Worm (Caenorhabditis elegans) whole organism, young adult: ENCODE measurements around the gene clec-124.
A peak's percentile ranks its signal among the peaks of the same experiment; 100 is the strongest.

ENCODE experiments used
- B0261.1 ChIP-seq: sonication (generic microtip); optimal IDR thresholded peaks from 2 replicates; lab custom pipeline; 2016; ENCODE audit warnings: mild to moderate bottlenecking, missing genetic modification characterization, moderate library complexity, missing compliant biosample characterization
- C17E4.6 ChIP-seq: fragments of 200-800 bp; sonication (Bioruptor generic); IDR thresholded peaks from 2 replicates; pipeline ENCODE4 v1.3.6; 2022; ENCODE audit warnings: missing genetic modification reagents, missing genetic modification characterization, missing compliant biosample characterization
- D2030.7 ChIP-seq: fragments of 200-800 bp; sonication (Bioruptor generic); IDR thresholded peaks from 2 replicates; pipeline ENCODE4 v1.3.6; 2022; ENCODE audit warnings: missing genetic modification reagents, missing genetic modification characterization, missing compliant biosample characterization
- F10E7.11 ChIP-seq: sonication (generic microtip); optimal IDR thresholded peaks from 2 replicates; lab custom pipeline; 2017; ENCODE audit warnings: mild to moderate bottlenecking, missing genetic modification characterization, moderate library complexity, missing compliant biosample characterization
- F23B12.7 ChIP-seq: sonication (generic microtip); optimal IDR thresholded peaks from 2 replicates; lab custom pipeline; 2017; ENCODE audit warnings: missing genetic modification characterization, mild to moderate bottlenecking, missing compliant biosample characterization, antibody characterized with exemption, moderate library complexity; ENCODE audit not compliant: insufficient read depth
- F37B4.10 ChIP-seq: fragments of 200-800 bp; sonication (Bioruptor generic); IDR thresholded peaks from 2 replicates; pipeline ENCODE4 v1.3.6; 2022; ENCODE audit warnings: missing genetic modification characterization, missing compliant biosample characterization
- F39B2.1 ChIP-seq: fragments of 200-800 bp; sonication (Bioruptor generic); IDR thresholded peaks from 2 replicates; pipeline ENCODE4 v1.3.6; 2022; ENCODE audit warnings: missing genetic modification reagents, missing genetic modification characterization, missing compliant biosample characterization
- F49E8.2 ChIP-seq: sonication (generic microtip); optimal IDR thresholded peaks from 3 replicates; lab custom pipeline; 2017; ENCODE audit warnings: missing genetic modification characterization, mild to moderate bottlenecking, missing compliant biosample characterization, antibody characterized with exemption, moderate library complexity; ENCODE audit not compliant: insufficient read depth
- T26A5.8 ChIP-seq: sonication (generic microtip); optimal IDR thresholded peaks from 2 replicates; lab custom pipeline; 2016; ENCODE audit warnings: missing genetic modification characterization, missing compliant biosample characterization
- akir-1 ChIP-seq: fragments of 200-800 bp; sonication (Bioruptor generic); optimal IDR thresholded peaks from 2 replicates; lab custom pipeline; 2018; ENCODE audit warnings: mild to moderate bottlenecking, missing genetic modification characterization, moderate library complexity, missing compliant biosample characterization
- aptf-3 ChIP-seq: fragments of 200-800 bp; sonication (Bioruptor generic); IDR thresholded peaks from 2 replicates; pipeline ENCODE4 v1.3.6; 2022; ENCODE audit warnings: missing genetic modification characterization, missing compliant biosample characterization
- attf-3 ChIP-seq: fragments of 200-800 bp; sonication (Bioruptor generic); conservative IDR thresholded peaks from 2 replicates; pipeline ENCODE4 v1.3.6; 2022; ENCODE audit warnings: missing genetic modification reagents, missing genetic modification characterization, missing compliant biosample characterization
- attf-5 ChIP-seq: fragments of 200-800 bp; sonication (Bioruptor generic); optimal IDR thresholded peaks from 2 replicates; lab custom pipeline; 2018; ENCODE audit warnings: mild to moderate bottlenecking, missing genetic modification characterization, missing compliant biosample characterization
- cebp-1 ChIP-seq, 2 experiments: fragments of 200-800 bp in 1 of 2; sonication (Bioruptor generic) in 1 of 2; sonication (generic microtip) in 1 of 2; IDR thresholded peaks in 1 of 2; optimal IDR thresholded peaks in 1 of 2; 2 replicates each; pipeline versions ENCODE4 v1.3.6 to Lab custom; 2017 to 2022; ENCODE audit warnings: missing compliant biosample characterization in 2 of 2, missing genetic modification characterization in 2 of 2, mild to moderate bottlenecking in 1 of 2, missing genetic modification reagents in 1 of 2, moderate library complexity in 1 of 2
- ceh-40 ChIP-seq: fragments of 200-800 bp; sonication (Bioruptor generic); IDR thresholded peaks from 2 replicates; pipeline ENCODE4 v1.3.6; 2022; ENCODE audit warnings: missing genetic modification characterization, missing compliant biosample characterization
- ceh-58 ChIP-seq: fragments of 200-800 bp; sonication (Bioruptor generic); IDR thresholded peaks from 2 replicates; pipeline ENCODE4 v1.3.6; 2022; ENCODE audit warnings: missing genetic modification characterization, missing compliant biosample characterization
- ceh-91 ChIP-seq: fragments of 200-800 bp; sonication (Bioruptor generic); IDR thresholded peaks from 2 replicates; pipeline ENCODE4 v1.3.6; 2022; ENCODE audit warnings: missing genetic modification reagents, missing genetic modification characterization, missing compliant biosample characterization
- dox-1 ChIP-seq: fragments of 200-800 bp; sonication (Bioruptor generic); IDR thresholded peaks from 2 replicates; pipeline ENCODE4 v1.3.6; 2022; ENCODE audit warnings: missing genetic modification reagents, missing genetic modification characterization, missing compliant biosample characterization
- dpl-1 ChIP-seq: fragments of 150-350 bp; optimal IDR thresholded peaks from 2 replicates; lab custom pipeline; 2014; ENCODE audit warnings: missing biosample characterization, missing genetic modification reagents, missing genetic modification characterization
- efl-1 ChIP-seq: fragments of 150-350 bp; optimal IDR thresholded peaks from 2 replicates; lab custom pipeline; 2014; ENCODE audit warnings: missing biosample characterization, missing genetic modification reagents, missing genetic modification characterization
- egrh-3 ChIP-seq: fragments of 200-800 bp; sonication (Bioruptor generic); IDR thresholded peaks from 2 replicates; pipeline ENCODE4 v1.3.6; 2022; ENCODE audit warnings: missing genetic modification reagents, missing genetic modification characterization, missing compliant biosample characterization
- ekl-4 ChIP-seq: fragments of 200-800 bp; sonication (Bioruptor generic); IDR thresholded peaks from 2 replicates; pipeline ENCODE4 v1.3.6; 2022; ENCODE audit warnings: missing genetic modification reagents, missing genetic modification characterization, missing compliant biosample characterization
- him-1 ChIP-seq: sonication (generic microtip); optimal IDR thresholded peaks from 2 replicates; lab custom pipeline; 2016; ENCODE audit warnings: missing genotype, missing genetic modification reagents, missing genetic modification characterization, missing compliant biosample characterization
- hrde-1 ChIP-seq: sonication (generic microtip); optimal IDR thresholded peaks from 2 replicates; lab custom pipeline; 2016; ENCODE audit warnings: missing genetic modification characterization, mild to moderate bottlenecking, missing compliant biosample characterization, moderate library complexity, missing genotype, missing genetic modification reagents, borderline replicate concordance
- lir-1 ChIP-seq: fragments of 200-800 bp; sonication (Bioruptor generic); conservative IDR thresholded peaks from 2 replicates; pipeline ENCODE4 v1.3.6; 2022; ENCODE audit warnings: missing genetic modification reagents, missing genetic modification characterization, missing compliant biosample characterization
- lsl-1 ChIP-seq: fragments of 200-800 bp; sonication (Bioruptor generic); optimal IDR thresholded peaks from 2 replicates; lab custom pipeline; 2018; ENCODE audit warnings: mild to moderate bottlenecking, missing genetic modification characterization, moderate library complexity, missing compliant biosample characterization
- nhr-80 ChIP-seq: sonication (generic microtip); optimal IDR thresholded peaks from 2 replicates; lab custom pipeline; 2016; ENCODE audit warnings: missing genetic modification characterization, missing compliant biosample characterization
- nhr-90 ChIP-seq: sonication (generic microtip); optimal IDR thresholded peaks from 2 replicates; lab custom pipeline; 2016; ENCODE audit warnings: missing genotype, mild to moderate bottlenecking, missing genetic modification characterization, missing compliant biosample characterization
- pbrm-1 ChIP-seq: fragments of 200-800 bp; sonication (Bioruptor generic); IDR thresholded peaks from 2 replicates; pipeline ENCODE4 v1.3.6; 2022; ENCODE audit warnings: missing genetic modification reagents, missing genetic modification characterization, missing compliant biosample characterization
- rpc-1 ChIP-seq, 2 experiments: fragments of 150-350 bp in 1 of 2; sonication (generic microtip) in 1 of 2; optimal IDR thresholded peaks; 2 replicates each; lab custom pipeline; 2014 to 2018; ENCODE audit warnings: missing biosample characterization in 1 of 2, missing genetic modification characterization in 1 of 2, missing genetic modification reagents in 1 of 2, missing genotype in 1 of 2
- sea-2 ChIP-seq: fragments of 200-800 bp; sonication (Bioruptor generic); IDR thresholded peaks from 2 replicates; pipeline ENCODE4 v1.3.6; 2022; ENCODE audit warnings: missing genetic modification characterization, missing compliant biosample characterization
- somi-1 ChIP-seq: fragments of 200-800 bp; sonication (Bioruptor generic); optimal IDR thresholded peaks from 2 replicates; lab custom pipeline; 2018; ENCODE audit warnings: mild to moderate bottlenecking, missing genetic modification characterization, missing compliant biosample characterization
- tbp1 ChIP-seq: fragments of 200-800 bp; sonication (Bioruptor generic); optimal IDR thresholded peaks from 2 replicates; lab custom pipeline; 2018; ENCODE audit warnings: mild to moderate bottlenecking, missing genetic modification characterization, missing compliant biosample characterization
- tlf-1 ChIP-seq: fragments of 200-800 bp; sonication (Bioruptor generic); optimal IDR thresholded peaks from 2 replicates; lab custom pipeline; 2018; ENCODE audit warnings: mild to moderate bottlenecking, missing genetic modification characterization, missing compliant biosample characterization
- zfh-2 ChIP-seq: fragments of 200-800 bp; sonication (Bioruptor generic); conservative IDR thresholded peaks from 2 replicates; pipeline ENCODE4 v1.3.6; 2022; ENCODE audit warnings: missing genetic modification reagents, missing genetic modification characterization, missing compliant biosample characterization
- ztf-25 ChIP-seq: fragments of 200-800 bp; sonication (Bioruptor generic); IDR thresholded peaks from 2 replicates; pipeline ENCODE4 v1.3.6; 2022; ENCODE audit warnings: missing genetic modification reagents, missing genetic modification characterization, missing compliant biosample characterization

The clec-124 gene

ce11 chrII:3250195-3250594, 689 bp downstream of the clec-124 start:
- TF ChIP-seq zfh-2 (GFP tag; lab: Robert Waterston, UW) (peak; percentile 74), somi-1 (GFP tag; lab: Kevin White, UChicago) (no peak)
- TF ChIP-seq, all 124 proteins: peak for 1

DNA sequence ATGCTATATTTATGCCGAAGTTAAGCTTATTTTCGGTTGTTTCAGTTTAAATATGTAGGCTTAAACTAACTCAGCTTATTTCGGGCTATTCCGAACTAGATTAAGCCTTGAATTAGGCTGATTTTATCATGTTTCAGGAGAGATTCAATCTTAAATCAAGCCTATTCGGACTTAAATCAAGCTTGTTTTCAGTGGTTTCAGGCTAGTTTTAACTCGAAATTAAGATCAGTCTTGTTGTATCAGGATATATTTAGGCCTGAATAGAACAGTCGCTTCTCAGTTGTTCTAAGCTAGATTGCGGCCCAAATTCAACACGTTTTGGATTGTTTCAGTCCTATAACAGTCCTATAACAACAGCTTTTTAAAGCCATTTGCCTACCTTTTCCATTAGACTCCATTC, 2.3 kb downstream of the clec-124 start:
- TF ChIP-seq lir-1 (GFP tag; lab: Robert Waterston, UW) (no peak), him-1 (no peak)

DNA sequence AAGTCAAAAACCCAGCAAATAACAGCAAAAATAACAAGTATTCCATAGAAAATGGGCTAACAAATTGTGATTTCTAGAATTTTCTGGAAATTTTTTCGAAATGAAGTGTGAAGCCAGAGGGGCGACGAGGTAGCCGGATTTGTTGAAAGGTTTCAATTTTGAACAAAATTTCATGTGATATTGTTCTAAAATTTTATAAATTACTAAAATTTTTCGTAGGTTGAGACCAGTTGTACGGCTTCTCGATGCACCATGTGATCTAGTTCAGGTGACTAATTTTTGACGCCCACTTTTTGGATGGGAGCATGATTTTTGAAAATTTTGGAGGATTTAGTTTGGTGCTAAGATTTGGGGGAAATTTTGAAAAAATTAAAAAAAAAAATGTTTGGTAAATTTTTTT, 9.7 kb downstream of the clec-124 start, which contains the start of gene gcy-19:
Gene gcy-19, minus strand, starts transcription at position 101 of the 400 bp plus-strand sequence.
- TF ChIP-seq cebp-1 (GFP tag; IDR thresholded peaks at IDR 0.05; lab: Robert Waterston, UW) (no peak), cebp-1 (tag; optimal IDR thresholded peaks at IDR 0.05; lab: Kevin White, UChicago) (no peak), F10E7.11 (tag; lab: Kevin White, UChicago) (no peak), lsl-1 (GFP tag; lab: Kevin White, UChicago) (no peak), dpl-1 (GFP tag; lab: Kevin White, UChicago) (no peak), D2030.7 (GFP tag; lab: Robert Waterston, UW) (no peak), F23B12.7 (tag; lab: Kevin White, UChicago) (no peak), C17E4.6 (GFP tag; lab: Robert Waterston, UW) (no peak), ceh-40 (no peak), dox-1 (GFP tag; lab: Robert Waterston, UW) (no peak), F39B2.1 (GFP tag; lab: Robert Waterston, UW) (no peak), nhr-90 (tag; lab: Kevin White, UChicago) (no peak), hrde-1 (tag; lab: Kevin White, UChicago) (no peak)

DNA sequence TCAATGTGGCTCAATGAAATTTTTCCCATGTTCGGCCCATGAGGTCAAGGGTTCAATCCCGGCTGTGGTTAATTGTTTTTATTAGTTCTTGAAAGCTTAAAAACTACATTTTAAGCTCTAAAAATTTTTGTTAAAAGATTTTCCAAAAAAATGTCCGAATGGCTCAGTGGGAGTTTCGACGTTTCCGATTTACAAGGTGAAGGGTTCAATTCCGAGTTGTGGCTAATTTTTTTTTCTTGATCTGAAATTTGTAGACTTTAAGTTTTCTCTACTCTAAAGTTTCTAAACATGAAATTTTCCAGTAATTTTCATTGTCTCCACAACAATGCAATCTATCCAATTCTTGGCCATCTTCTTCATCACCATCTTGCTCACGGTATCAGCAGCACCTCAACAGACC, 13.0 kb downstream of the clec-124 start, which contains the start of gene F02E11.2:
Gene F02E11.2, plus strand, starts transcription at position 301 of the 400 bp plus-strand sequence.
- TF ChIP-seq rpc-1 (optimal IDR thresholded peaks at IDR 0.05; lab: Kevin White, UChicago) = no peak
- peak; percentile 33 for TF ChIP-seq rpc-1 (tag; optimal IDR thresholded peaks at IDR 0.05; lab: Kevin White, UChicago)
- no peak for TF ChIP-seq somi-1 (GFP tag; lab: Kevin White, UChicago)

DNA sequence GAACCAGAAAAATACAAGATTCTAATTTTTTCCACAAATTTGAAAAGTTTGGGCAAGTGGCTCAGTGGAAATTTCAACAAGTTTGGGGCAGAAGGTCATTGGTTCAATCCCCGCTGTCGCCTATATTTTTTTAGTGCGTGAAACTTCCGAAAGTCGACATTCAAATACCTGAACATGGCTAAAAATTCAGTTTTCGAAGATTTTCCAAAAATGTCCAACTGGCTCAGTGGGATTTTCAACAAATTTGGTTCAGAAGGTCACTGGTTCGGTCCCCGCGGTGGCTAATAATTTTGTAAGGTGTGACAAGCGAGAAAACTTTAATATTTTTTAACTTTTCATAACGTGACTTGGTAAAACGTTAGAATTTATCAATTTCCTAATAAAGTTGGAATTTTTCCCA, 15.2 kb downstream of the clec-124 start:
- no peak for TF ChIP-seq rpc-1 (optimal IDR thresholded peaks at IDR 0.05; lab: Kevin White, UChicago)
- peak; percentile 58 for TF ChIP-seq rpc-1 (tag; optimal IDR thresholded peaks at IDR 0.05; lab: Kevin White, UChicago)
- no peak for TF ChIP-seq efl-1 (GFP tag; lab: Kevin White, UChicago)
- TF ChIP-seq B0261.1 (tag; lab: Kevin White, UChicago) = peak; percentile 44
- TF ChIP-seq tbp1 (GFP tag; lab: Kevin White, UChicago) = peak; percentile 67
- TF ChIP-seq, all 124 proteins: peak for 3

DNA sequence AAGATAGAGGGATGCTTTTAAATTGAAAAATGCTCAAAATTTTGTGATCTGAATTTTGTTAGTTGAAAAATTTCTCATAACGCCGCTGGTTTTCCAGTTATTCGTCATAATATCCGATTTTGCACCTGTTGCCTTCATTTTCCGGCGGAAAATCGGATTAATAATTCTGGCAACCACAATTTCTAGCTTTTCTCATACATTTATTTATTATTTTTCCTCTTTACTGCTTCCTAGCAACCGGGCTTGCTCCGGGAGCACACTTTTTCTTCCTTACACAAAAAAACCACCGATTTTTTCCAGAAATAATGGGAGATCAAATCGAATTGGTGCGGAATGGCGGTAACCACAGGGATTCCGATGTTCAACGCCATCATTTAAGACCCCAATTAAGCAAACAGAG, 17.9 kb downstream of the clec-124 start, which contains the start of gene F02E11.7:
Gene F02E11.7, plus strand, starts transcription at position 301 of the 400 bp plus-strand sequence.
- no peak for TF ChIP-seq tlf-1
- TF ChIP-seq F49E8.2 = no peak
- no peak for TF ChIP-seq attf-3 (GFP tag; lab: Robert Waterston, UW)
- TF ChIP-seq aptf-3 (GFP tag; lab: Robert Waterston, UW) = no peak
- no peak for TF ChIP-seq attf-5 (GFP tag; lab: Kevin White, UChicago)
- TF ChIP-seq ceh-58 = no peak
- no peak for TF ChIP-seq ztf-25 (GFP tag; lab: Robert Waterston, UW)
- TF ChIP-seq F37B4.10 (GFP tag; lab: Robert Waterston, UW) = no peak
- TF ChIP-seq akir-1 (GFP tag; lab: Kevin White, UChicago) = no peak
- no peak for TF ChIP-seq nhr-80
- TF ChIP-seq T26A5.8 = no peak
- TF ChIP-seq ceh-91 = no peak
- TF ChIP-seq sea-2 (GFP tag; lab: Robert Waterston, UW) = no peak
- TF ChIP-seq egrh-3 (GFP tag; lab: Robert Waterston, UW) = no peak
- no peak for TF ChIP-seq ekl-4
- TF ChIP-seq pbrm-1 (GFP tag; lab: Robert Waterston, UW) = no peak
- TF ChIP-seq efl-1 (GFP tag; lab: Kevin White, UChicago) = no peak
- no peak for TF ChIP-seq lsl-1 (GFP tag; lab: Kevin White, UChicago)
